Worm (Caenorhabditis elegans) whole organism, L3 larva: Measurements from ENCODE around the gene C09B8.4.

Experiments
- ZK546.5 ChIP-seq: sonication (generic microtip); optimal IDR thresholded peaks from 2 replicates; lab custom pipeline; 2017; ENCODE audit warnings: missing biosample characterization, missing genetic modification characterization
- aly-2 ChIP-seq: fragments of 150-350 bp; optimal IDR thresholded peaks from 2 replicates; lab custom pipeline; 2014; ENCODE audit warnings: missing biosample characterization, missing genetic modification characterization
- ama-1 ChIP-seq: fragments of 150-350 bp; optimal IDR thresholded peaks from 2 replicates; lab custom pipeline; 2018
- ceh-16 ChIP-seq: sonication (generic microtip); optimal IDR thresholded peaks from 2 replicates; lab custom pipeline; 2017; ENCODE audit warnings: missing biosample characterization, missing genetic modification characterization
- ceh-82 ChIP-seq: fragments of 150-350 bp; optimal IDR thresholded peaks from 2 replicates; lab custom pipeline; 2014; ENCODE audit warnings: missing biosample characterization, missing genetic modification characterization
- daf-12 ChIP-seq: fragments of 150-350 bp; optimal IDR thresholded peaks from 2 replicates; lab custom pipeline; 2014; ENCODE audit warnings: missing biosample characterization, missing genetic modification reagents, missing genetic modification characterization
- egl-27 ChIP-seq: sonication (generic microtip); optimal IDR thresholded peaks from 4 replicates; lab custom pipeline; 2017; ENCODE audit warnings: missing biosample characterization, missing genetic modification reagents, missing genetic modification characterization
- egl-5 ChIP-seq: fragments of 150-350 bp; optimal IDR thresholded peaks from 2 replicates; lab custom pipeline; 2017; ENCODE audit warnings: missing biosample characterization, missing genetic modification reagents, missing genetic modification characterization, inconsistent platforms
- elt-1 ChIP-seq: fragments of 150-350 bp; optimal IDR thresholded peaks from 2 replicates; lab custom pipeline; 2014; ENCODE audit warnings: missing biosample characterization, missing genetic modification characterization
- elt-2 ChIP-seq: sonication (generic microtip); optimal IDR thresholded peaks from 2 replicates; lab custom pipeline; 2016; ENCODE audit warnings: missing genetic modification reagents, mild to moderate bottlenecking, missing genetic modification characterization, missing compliant biosample characterization
- fkh-10 ChIP-seq: sonication (generic microtip); optimal IDR thresholded peaks from 2 replicates; lab custom pipeline; 2017; ENCODE audit warnings: missing biosample characterization, missing genetic modification reagents, missing genetic modification characterization
- fkh-2 ChIP-seq: fragments of 150-350 bp; optimal IDR thresholded peaks from 2 replicates; lab custom pipeline; 2014; ENCODE audit warnings: missing biosample characterization, missing genetic modification reagents, missing genetic modification characterization
- hmg-11 ChIP-seq: sonication (generic microtip); optimal IDR thresholded peaks from 2 replicates; lab custom pipeline; 2016; ENCODE audit warnings: missing genetic modification characterization, missing compliant biosample characterization
- jun-1 ChIP-seq: fragments of 150-350 bp; optimal IDR thresholded peaks from 2 replicates; lab custom pipeline; 2014; ENCODE audit warnings: missing biosample characterization, missing genetic modification reagents, missing genetic modification characterization
- lin-15B ChIP-seq: fragments of 150-350 bp; optimal IDR thresholded peaks from 2 replicates; lab custom pipeline; 2014; ENCODE audit warnings: missing biosample characterization, missing genetic modification characterization
- lin-39 ChIP-seq: fragments of 150-350 bp; optimal IDR thresholded peaks from 2 replicates; lab custom pipeline; 2018; ENCODE audit warnings: missing biosample characterization, missing genetic modification reagents, missing genetic modification characterization
- mdl-1 ChIP-seq: fragments of 150-350 bp; optimal IDR thresholded peaks from 2 replicates; lab custom pipeline; 2014; ENCODE audit warnings: missing biosample characterization, missing genetic modification characterization
- mml-1 ChIP-seq: fragments of 150-350 bp; sonication (generic microtip); optimal IDR thresholded peaks from 3 replicates; lab custom pipeline; 2014; ENCODE audit warnings: missing biosample characterization, missing genetic modification characterization
- nfya-1 ChIP-seq: sonication (generic microtip); optimal IDR thresholded peaks from 2 replicates; lab custom pipeline; 2017; ENCODE audit warnings: missing genetic modification characterization, mild to moderate bottlenecking, missing compliant biosample characterization, antibody characterized with exemption, moderate library complexity; ENCODE audit not compliant: insufficient read depth
- nhr-11 ChIP-seq: fragments of 150-350 bp; optimal IDR thresholded peaks from 2 replicates; lab custom pipeline; 2014; ENCODE audit warnings: missing biosample characterization, missing genetic modification characterization
- nhr-23 ChIP-seq: fragments of 150-350 bp; optimal IDR thresholded peaks from 2 replicates; lab custom pipeline; 2014; ENCODE audit warnings: missing biosample characterization, missing genetic modification reagents, missing genetic modification characterization
- nhr-237 ChIP-seq: fragments of 150-350 bp; optimal IDR thresholded peaks from 2 replicates; lab custom pipeline; 2014; ENCODE audit warnings: missing biosample characterization, missing genetic modification characterization
- nhr-25 ChIP-seq: sonication (generic microtip); optimal IDR thresholded peaks from 2 replicates; lab custom pipeline; 2017; ENCODE audit warnings: missing biosample characterization, missing genetic modification characterization
- nhr-76 ChIP-seq: fragments of 150-350 bp; sonication (generic microtip); optimal IDR thresholded peaks from 5 replicates; lab custom pipeline; 2014; ENCODE audit warnings: missing biosample characterization, missing genetic modification characterization
- pha-4 ChIP-seq: fragments of 150-350 bp; optimal IDR thresholded peaks from 2 replicates; lab custom pipeline; 2014; ENCODE audit warnings: missing biosample characterization, missing genetic modification reagents, missing genetic modification characterization
- pqm-1 ChIP-seq: fragments of 150-350 bp; optimal IDR thresholded peaks from 2 replicates; lab custom pipeline; 2017; ENCODE audit warnings: missing biosample characterization, missing genetic modification characterization, inconsistent platforms
- sea-2 ChIP-seq: fragments of 150-350 bp; sonication (generic microtip); optimal IDR thresholded peaks from 4 replicates; lab custom pipeline; 2014; ENCODE audit warnings: missing biosample characterization, missing genetic modification reagents, missing genetic modification characterization
- skn-1 ChIP-seq: fragments of 150-350 bp; optimal IDR thresholded peaks from 2 replicates; lab custom pipeline; 2014; ENCODE audit warnings: missing biosample characterization, missing genetic modification characterization
- snpc-4 ChIP-seq: fragments of 150-350 bp; optimal IDR thresholded peaks from 2 replicates; lab custom pipeline; 2014; ENCODE audit warnings: missing biosample characterization, missing genetic modification characterization
- tbx-2 ChIP-seq: sonication (generic microtip); optimal IDR thresholded peaks from 2 replicates; lab custom pipeline; 2016; ENCODE audit warnings: mild to moderate bottlenecking, missing genetic modification characterization, missing compliant biosample characterization
- zag-1 ChIP-seq: fragments of 150-350 bp; optimal IDR thresholded peaks from 2 replicates; lab custom pipeline; 2014; ENCODE audit warnings: missing biosample characterization, missing genetic modification characterization
- ztf-4 ChIP-seq: fragments of 150-350 bp; optimal IDR thresholded peaks from 2 replicates; lab custom pipeline; 2014; ENCODE audit warnings: missing biosample characterization, missing genetic modification characterization

Gene C09B8.4

DNA sequence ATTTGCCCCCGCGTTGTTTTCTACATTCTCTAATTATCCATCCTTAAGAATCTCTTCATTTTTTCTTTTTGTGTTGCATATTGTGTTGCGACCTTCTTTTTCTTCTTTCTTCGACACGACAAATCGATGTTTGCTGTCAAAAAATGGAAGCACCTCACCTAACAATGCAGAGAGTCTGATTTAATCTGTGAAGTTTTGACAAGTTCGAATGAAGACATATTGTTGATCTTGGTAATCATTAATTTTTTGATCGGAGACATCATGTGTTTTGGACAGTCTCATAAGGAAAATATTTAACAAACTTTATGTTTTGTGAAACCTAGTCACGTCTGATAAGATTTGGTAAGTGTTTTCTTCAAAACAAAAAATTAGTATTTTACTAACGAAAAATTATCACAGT is 9.3 kb upstream of the C09B8.4 start:
- TF ChIP-seq ceh-16 (tag; lab: Kevin White, UChicago) (peak; percentile 34), mdl-1 (tag; lab: Kevin White, UChicago) (no peak), nhr-25 (tag; lab: Kevin White, UChicago) (peak; percentile 29), nhr-23 (tag; lab: Kevin White, UChicago) (no peak), fkh-10 (GFP tag; lab: Kevin White, UChicago) (no peak), elt-1 (tag; lab: Kevin White, UChicago) (peak; percentile 49)

- TF ChIP-seq elt-2 (tag; lab: Kevin White, UChicago) (peak; percentile 52), snpc-4 (tag; lab: Kevin White, UChicago) (no peak), pqm-1 (peak; percentile 26), nhr-25 (tag; lab: Kevin White, UChicago) (peak; percentile 53), egl-5 (no peak), nhr-76 (tag; lab: Kevin White, UChicago) (no peak), lin-39 (tag; lab: Kevin White, UChicago) (no peak), ceh-16 (tag; lab: Kevin White, UChicago) (no peak)
These were observed 7.2 kb upstream of the C09B8.4 start for ce11 chrX:6026732-6027528.

DNA sequence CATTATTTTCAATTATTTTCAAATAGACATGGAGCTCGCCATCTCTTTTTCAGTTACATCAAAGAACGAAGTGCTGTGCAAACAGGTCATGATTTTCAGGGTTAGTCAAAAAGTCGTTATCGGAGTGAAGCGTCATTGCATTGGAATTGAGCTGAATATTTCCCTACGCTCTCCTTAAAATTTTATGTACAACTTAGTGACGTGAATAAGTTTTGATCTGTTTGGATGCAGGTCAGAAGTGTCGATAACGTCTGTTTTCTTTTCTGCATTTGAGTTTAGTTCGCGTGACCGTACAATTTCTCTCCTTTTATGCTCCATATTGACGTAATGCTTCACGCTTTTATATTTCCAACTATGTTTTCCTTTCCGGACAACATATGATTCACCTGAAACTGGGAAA is 5.2 kb upstream of the C09B8.4 start:
- TF ChIP-seq nhr-11 (tag; lab: Kevin White, UChicago) (no peak), jun-1 (tag; lab: Kevin White, UChicago) (peak; percentile 37), pqm-1 (peak; percentile 74), elt-2 (tag; lab: Kevin White, UChicago) (peak; percentile 85), snpc-4 (tag; lab: Kevin White, UChicago) (no peak), ZK546.5 (tag; lab: Kevin White, UChicago) (no peak), pha-4 (peak; percentile 45)
- TF ChIP-seq, all 47 proteins: peak for 4

ce11 chrX:6022469-6022868 is 2.7 kb upstream of the C09B8.4 start, which contains the start of gene lelo-3:
TSS of gene lelo-3 (minus strand) at chrX:6022569.
- TF ChIP-seq mdl-1 (tag; lab: Kevin White, UChicago) (no peak), elt-2 (tag; lab: Kevin White, UChicago) (no peak), ceh-82 (tag; lab: Kevin White, UChicago) (no peak), tbx-2 (tag; lab: Kevin White, UChicago) (no peak), sea-2 (GFP tag; lab: Kevin White, UChicago) (no peak), nfya-1 (tag; lab: Kevin White, UChicago) (no peak), nhr-23 (tag; lab: Kevin White, UChicago) (no peak), egl-5 (no peak), egl-27 (no peak), aly-2 (tag; lab: Kevin White, UChicago) (no peak), fkh-10 (GFP tag; lab: Kevin White, UChicago) (no peak)

ce11 chrX:6020782-6021181 is 1.0 kb upstream of the C09B8.4 start:
- TF ChIP-seq pqm-1: no peak
- no peak for TF ChIP-seq fkh-10 (GFP tag; lab: Kevin White, UChicago)
- TF ChIP-seq fkh-2 (tag; lab: Kevin White, UChicago): no peak
- no peak for TF ChIP-seq mml-1 (tag; lab: Kevin White, UChicago)
- no peak for TF ChIP-seq zag-1 (tag; lab: Kevin White, UChicago)
- TF ChIP-seq ztf-4 (tag; lab: Kevin White, UChicago): no peak
- no peak for TF ChIP-seq nhr-76 (tag; lab: Kevin White, UChicago)

DNA sequence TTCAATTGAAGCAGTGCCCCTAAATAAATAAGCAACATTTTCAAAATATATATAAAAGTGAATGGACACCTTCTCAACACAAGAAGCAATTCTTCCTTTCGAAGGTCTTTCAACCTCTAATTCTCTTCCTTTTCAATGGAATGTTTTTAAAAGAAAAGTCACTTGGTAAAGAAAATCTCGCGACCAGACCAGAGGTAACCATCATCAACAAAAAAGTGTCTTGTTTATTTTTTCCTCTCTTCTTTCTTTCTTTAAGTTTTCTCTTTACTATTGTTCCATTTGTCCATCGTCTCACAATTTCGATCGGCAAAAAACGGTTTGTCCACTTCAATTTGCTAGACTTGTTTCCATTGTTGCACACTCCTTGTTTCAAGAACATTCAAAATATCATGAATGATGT is 4.6 kb downstream of the C09B8.4 start, which contains the start of gene C09B8.8:
TSS of gene C09B8.8 (plus strand) at position 397 of the 400 bp plus-strand sequence.
- TF ChIP-seq pha-4 (peak; percentile 81), elt-1 (tag; lab: Kevin White, UChicago) (no peak)

- no peak for TF ChIP-seq daf-12 (tag; lab: Kevin White, UChicago)
- TF ChIP-seq pqm-1: no peak
- TF ChIP-seq zag-1 (tag; lab: Kevin White, UChicago): no peak
- no peak for TF ChIP-seq tbx-2 (tag; lab: Kevin White, UChicago)
- no peak for TF ChIP-seq hmg-11 (tag; lab: Kevin White, UChicago)
- no peak for TF ChIP-seq elt-1 (tag; lab: Kevin White, UChicago)
- TF ChIP-seq nhr-237: no peak
- no peak for TF ChIP-seq lin-15B (tag; lab: Kevin White, UChicago)
- no peak for TF ChIP-seq aly-2 (tag; lab: Kevin White, UChicago)
- TF ChIP-seq mdl-1 (tag; lab: Kevin White, UChicago): no peak
- TF ChIP-seq ama-1 (lab: Kevin White, UChicago): no peak
- TF ChIP-seq skn-1 (tag; lab: Kevin White, UChicago): no peak
- TF ChIP-seq, all 47 proteins: peak for 0
These were observed 9.2 kb downstream of the C09B8.4 start, which contains the start of gene C09B8.3 for ce11 chrX:6010573-6010972. TSS of gene C09B8.3 (minus strand) at chrX:6010673.
